Fruit fly (Drosophila melanogaster) whole organism, embryonic: ENCODE measurements around the gene BORCS5.

Source experiments
- ATbp ChIP-seq: fragments of 200-800 bp; sonication (Bioruptor generic); optimal IDR thresholded peaks from 2 replicates; lab custom pipeline; 2017; ENCODE audit warnings: missing biosample characterization, mild to moderate bottlenecking, missing genetic modification characterization, missing genetic modification reagents
- Adf1 ChIP-seq: fragments of 200-800 bp; sonication (Bioruptor generic); IDR thresholded peaks from 2 replicates; pipeline ENCODE4 v1.3.6; 2022; ENCODE audit warnings: missing biosample characterization, missing genetic modification characterization
- BtbVII ChIP-seq: fragments of 200-800 bp; sonication (Bioruptor generic); optimal IDR thresholded peaks from 3 replicates; lab custom pipeline; 2017; ENCODE audit warnings: missing biosample characterization, mild to moderate bottlenecking, missing genetic modification characterization
- Bteb2 ChIP-seq: fragments of 200-800 bp; sonication (Bioruptor generic); optimal IDR thresholded peaks from 2 replicates; lab custom pipeline; 2016; ENCODE audit warnings: missing biosample characterization, missing genetic modification characterization
- CG10565 ChIP-seq: fragments of 200-800 bp; sonication (Bioruptor generic); optimal IDR thresholded peaks from 3 replicates; lab custom pipeline; 2016; ENCODE audit warnings: missing biosample characterization, mild to moderate bottlenecking, missing genetic modification characterization
- CG10654 ChIP-seq: fragments of 200-800 bp; sonication (Bioruptor generic); optimal IDR thresholded peaks from 2 replicates; lab custom pipeline; 2016; ENCODE audit warnings: missing biosample characterization, missing genetic modification characterization
- CG10959 ChIP-seq: fragments of 200-800 bp; sonication (Bioruptor generic); IDR thresholded peaks from 2 replicates; pipeline ENCODE4 v1.3.6; 2022; ENCODE audit warnings: missing biosample characterization, missing genetic modification characterization
- CG11398 ChIP-seq: fragments of 200-800 bp; sonication (Bioruptor generic); optimal IDR thresholded peaks from 2 replicates; lab custom pipeline; 2016; ENCODE audit warnings: missing biosample characterization, missing genetic modification characterization
- CG12744 ChIP-seq: fragments of 200-800 bp; sonication (Bioruptor generic); optimal IDR thresholded peaks from 2 replicates; lab custom pipeline; 2016; ENCODE audit warnings: missing biosample characterization, missing genetic modification characterization
- CG13296 ChIP-seq: fragments of 200-800 bp; sonication (Bioruptor generic); optimal IDR thresholded peaks from 3 replicates; lab custom pipeline; 2018; ENCODE audit warnings: missing biosample characterization, mild to moderate bottlenecking, missing genetic modification characterization
- CG13424 ChIP-seq: fragments of 200-800 bp; sonication (Bioruptor generic); optimal IDR thresholded peaks from 2 replicates; lab custom pipeline; 2019; ENCODE audit warnings: missing biosample characterization, mild to moderate bottlenecking, missing genetic modification characterization, moderate library complexity
- CG13775 ChIP-seq: fragments of 200-800 bp; sonication (Bioruptor generic); optimal IDR thresholded peaks from 3 replicates; lab custom pipeline; 2017; ENCODE audit warnings: missing biosample characterization, mild to moderate bottlenecking, missing genetic modification characterization
- CG1792 ChIP-seq: fragments of 200-800 bp; sonication (Bioruptor generic); optimal IDR thresholded peaks from 2 replicates; lab custom pipeline; 2016; ENCODE audit warnings: missing biosample characterization, missing genetic modification characterization
- CG1832 ChIP-seq: fragments of 200-800 bp; sonication (Bioruptor generic); optimal IDR thresholded peaks from 2 replicates; lab custom pipeline; 2017; ENCODE audit warnings: missing biosample characterization, mild to moderate bottlenecking, missing genetic modification characterization, inconsistent platforms
- CG18619 ChIP-seq: fragments of 200-800 bp; sonication (Bioruptor generic); optimal IDR thresholded peaks from 3 replicates; lab custom pipeline; 2017; ENCODE audit warnings: missing biosample characterization, mild to moderate bottlenecking, missing genetic modification characterization
- CG42726 ChIP-seq: fragments of 200-800 bp; sonication (Bioruptor generic); IDR thresholded peaks from 2 replicates; pipeline ENCODE4 v1.3.6; 2022; ENCODE audit warnings: missing biosample characterization, missing genetic modification characterization; ENCODE audit not compliant: partially characterized antibody
- CG6254 ChIP-seq: fragments of 200-800 bp; sonication (Bioruptor generic); optimal IDR thresholded peaks from 3 replicates; lab custom pipeline; 2017; ENCODE audit warnings: mild to moderate bottlenecking, missing biosample characterization, missing genetic modification reagents, missing genetic modification characterization
- CG6272 ChIP-seq: fragments of 200-800 bp; sonication (Bioruptor generic); IDR thresholded peaks from 2 replicates; pipeline ENCODE4 v1.3.6; 2022; ENCODE audit warnings: missing biosample characterization, missing genetic modification characterization
- CG6689 ChIP-seq: fragments of 200-800 bp; sonication (Bioruptor generic); IDR thresholded peaks from 2 replicates; pipeline ENCODE4 v1.3.6; 2022; ENCODE audit warnings: missing biosample characterization, missing genetic modification characterization
- CG7839 ChIP-seq: fragments of 200-800 bp; sonication (Bioruptor generic); optimal IDR thresholded peaks from 3 replicates; lab custom pipeline; 2018; ENCODE audit warnings: missing biosample characterization, mild to moderate bottlenecking, missing genetic modification characterization, moderate library complexity
- CG8281 ChIP-seq: fragments of 200-800 bp; sonication (Bioruptor generic); optimal IDR thresholded peaks from 2 replicates; lab custom pipeline; 2018; ENCODE audit warnings: missing biosample characterization, mild to moderate bottlenecking, missing genetic modification characterization, moderate library complexity
- CG8765 ChIP-seq: fragments of 200-800 bp; sonication (Bioruptor generic); IDR thresholded peaks from 2 replicates; pipeline ENCODE4 v1.3.6; 2022; ENCODE audit warnings: missing biosample characterization, missing genetic modification characterization
- Gsc ChIP-seq: fragments of 200-800 bp; sonication (Bioruptor generic); IDR thresholded peaks from 2 replicates; pipeline ENCODE4 v1.3.6; 2022; ENCODE audit warnings: missing biosample characterization, missing genetic modification characterization
- Hey ChIP-seq: fragments of 200-800 bp; sonication (Bioruptor generic); optimal IDR thresholded peaks from 3 replicates; lab custom pipeline; 2018; ENCODE audit warnings: missing biosample characterization, mild to moderate bottlenecking, missing genetic modification characterization
- Med ChIP-seq: fragments of 200-800 bp; sonication (Bioruptor generic); peaks from one replicate; lab custom pipeline; 2016; ENCODE audit warnings: missing biosample characterization, missing genetic modification characterization, mild to moderate bottlenecking, inconsistent platforms, moderate library complexity
- Neu2 ChIP-seq: fragments of 200-800 bp; sonication (Bioruptor generic); optimal IDR thresholded peaks from 3 replicates; lab custom pipeline; 2016; ENCODE audit warnings: missing biosample characterization, missing genetic modification characterization, borderline replicate concordance
- PHDP ChIP-seq: fragments of 200-800 bp; sonication (Bioruptor generic); optimal IDR thresholded peaks from 3 replicates; lab custom pipeline; 2018; ENCODE audit warnings: missing biosample characterization, mild to moderate bottlenecking, missing genetic modification characterization, moderate library complexity
- Side ChIP-seq: fragments of 200-800 bp; sonication (Bioruptor generic); optimal IDR thresholded peaks from 2 replicates; lab custom pipeline; 2016; ENCODE audit warnings: missing biosample characterization, missing genetic modification characterization
- abd-A ChIP-seq: fragments of 200-800 bp; sonication (Bioruptor generic); optimal IDR thresholded peaks from 3 replicates; lab custom pipeline; 2019; ENCODE audit warnings: missing biosample characterization, mild to moderate bottlenecking, missing genetic modification characterization, moderate library complexity
- cg ChIP-seq: fragments of 200-800 bp; sonication (Bioruptor generic); optimal IDR thresholded peaks from 3 replicates; lab custom pipeline; 2019; ENCODE audit warnings: missing biosample characterization, mild to moderate bottlenecking, missing genetic modification characterization, moderate library complexity
- danr ChIP-seq: fragments of 200-800 bp; sonication (Bioruptor generic); IDR thresholded peaks from 2 replicates; pipeline ENCODE4 v1.3.6; 2022; ENCODE audit warnings: missing biosample characterization, missing genetic modification characterization
- eyg ChIP-seq: fragments of 200-800 bp; sonication (Bioruptor generic); optimal IDR thresholded peaks from 3 replicates; lab custom pipeline; 2016; ENCODE audit warnings: missing biosample characterization, missing genetic modification characterization
- grau ChIP-seq: fragments of 200-800 bp; optimal IDR thresholded peaks from 3 replicates; lab custom pipeline; 2019; ENCODE audit warnings: missing biosample characterization, mild to moderate bottlenecking, missing genetic modification characterization, moderate library complexity
- her ChIP-seq: fragments of 200-800 bp; sonication (Bioruptor generic); optimal IDR thresholded peaks from 2 replicates; lab custom pipeline; 2016; ENCODE audit warnings: missing biosample characterization, missing genetic modification characterization
- knrl ChIP-seq: fragments of 200-800 bp; sonication (Bioruptor generic); IDR thresholded peaks from 3 replicates; pipeline ENCODE4 v1.3.6; 2022; ENCODE audit warnings: missing biosample characterization, missing genetic modification characterization; ENCODE audit not compliant: partially characterized antibody
- lbe ChIP-seq: fragments of 200-800 bp; sonication (Bioruptor generic); optimal IDR thresholded peaks from 2 replicates; lab custom pipeline; 2016; ENCODE audit warnings: missing biosample characterization, mild to moderate bottlenecking, missing genetic modification characterization
- lola ChIP-seq, 3 experiments: fragments of >200 bp in 2 of 3; fragments of 200-800 bp in 1 of 3; sonication (Bioruptor generic) in 1 of 3; optimal IDR thresholded peaks; 2 replicates each; lab custom pipeline; 2017 to 2019; ENCODE audit warnings: missing biosample characterization in 3 of 3, missing genetic modification characterization in 3 of 3, mild to moderate bottlenecking in 1 of 3, moderate library complexity in 1 of 3
- mirr ChIP-seq: fragments of 200-800 bp; sonication (Bioruptor generic); optimal IDR thresholded peaks from 3 replicates; lab custom pipeline; 2018; ENCODE audit warnings: missing biosample characterization, mild to moderate bottlenecking, missing genetic modification characterization
- nau ChIP-seq: fragments of 200-800 bp; sonication (Bioruptor generic); optimal IDR thresholded peaks from 3 replicates; lab custom pipeline; 2017; ENCODE audit warnings: missing biosample characterization, mild to moderate bottlenecking, missing genetic modification characterization, missing genetic modification reagents
- nom ChIP-seq: fragments of 200-800 bp; sonication (Bioruptor generic); optimal IDR thresholded peaks from 2 replicates; lab custom pipeline; 2017; ENCODE audit warnings: missing biosample characterization, missing genetic modification characterization, mild to moderate bottlenecking, moderate library complexity, missing genetic modification reagents
- pum ChIP-seq: fragments of 200-800 bp; sonication (Bioruptor generic); optimal IDR thresholded peaks from 2 replicates; lab custom pipeline; 2016; ENCODE audit warnings: missing biosample characterization, missing genetic modification characterization
- pzg ChIP-seq: fragments of 200-800 bp; sonication (Bioruptor generic); optimal IDR thresholded peaks from 3 replicates; lab custom pipeline; 2018; ENCODE audit warnings: missing biosample characterization, mild to moderate bottlenecking, missing genetic modification characterization, moderate library complexity
- sisA ChIP-seq: fragments of 200-800 bp; sonication (Bioruptor generic); IDR thresholded peaks from 2 replicates; pipeline ENCODE4 v1.3.6; 2022; ENCODE audit warnings: missing biosample characterization, missing genetic modification characterization
- tna ChIP-seq: fragments of 200-800 bp; sonication (Bioruptor generic); IDR thresholded peaks from 2 replicates; pipeline ENCODE4 v1.3.6; 2022; ENCODE audit warnings: missing biosample characterization, missing genetic modification characterization; ENCODE audit not compliant: partially characterized antibody
- usp ChIP-seq: fragments of >200 bp; optimal IDR thresholded peaks from 2 replicates; lab custom pipeline; 2017; ENCODE audit warnings: missing biosample characterization, missing genetic modification characterization
- vvl ChIP-seq: fragments of 200-800 bp; sonication (Bioruptor generic); IDR thresholded peaks from 2 replicates; pipeline ENCODE4 v1.3.6; 2022; ENCODE audit warnings: missing biosample characterization, missing genetic modification characterization
- wdn ChIP-seq: fragments of 200-800 bp; sonication (Bioruptor generic); IDR thresholded peaks from 2 replicates; pipeline ENCODE4 v1.3.6; 2022; ENCODE audit warnings: missing biosample characterization, missing genetic modification characterization
- wor ChIP-seq: fragments of 200-800 bp; sonication (Bioruptor generic); IDR thresholded peaks from 2 replicates; pipeline ENCODE4 v1.3.6; 2022; ENCODE audit warnings: missing biosample characterization, missing genetic modification characterization
- zfh1 ChIP-seq: fragments of 200-800 bp; sonication (Bioruptor generic); IDR thresholded peaks from 3 replicates; pipeline ENCODE4 v1.3.6; 2022; ENCODE audit warnings: missing biosample characterization, missing genetic modification characterization
- zfh2 ChIP-seq: fragments of 200-800 bp; sonication (Bioruptor generic); optimal IDR thresholded peaks from 2 replicates; lab custom pipeline; 2016; ENCODE audit warnings: missing biosample characterization, missing genetic modification characterization

The BORCS5 gene

dm6 chrX:11854758-11855465 lies 17.7 kb downstream of the BORCS5 start, which contains the start of the genes CG10347 and ATP7 (continued):
- TF ChIP-seq pzg (GFP tag; lab: Kevin White, UChicago) (peak; percentile 72), mirr (GFP tag; lab: Kevin White, UChicago) (no peak), grau (tag; lab: Kevin White, UChicago) (peak; percentile 25), sisA (GFP tag; lab: Robert Waterston, UW) (no peak), lola (GFP tag; optimal IDR thresholded peaks at IDR 0.05; lab: Kevin White, UChicago) (peak in 1 of 3 experiments; percentile 5), Neu2 (GFP tag; lab: Kevin White, UChicago) (no peak), pum (GFP tag; lab: Kevin White, UChicago) (no peak), CG6689 (GFP tag; lab: Robert Waterston, UW) (no peak), cg (GFP tag; lab: Kevin White, UChicago) (no peak), CG13424 (peak; percentile 43), Bteb2 (GFP tag; lab: Kevin White, UChicago) (peak; percentile 13), ATbp (no peak), CG13775 (peak; percentile 26), PHDP (tag; lab: Kevin White, UChicago) (peak; percentile 4), CG8281 (tag; lab: Kevin White, UChicago) (no peak), Med (peak; percentile 86), Gsc (GFP tag; lab: Robert Waterston, UW) (no peak), CG1832 (GFP tag; lab: Kevin White, UChicago) (no peak), her (GFP tag; lab: Kevin White, UChicago) (no peak), CG6254 (GFP tag; lab: Kevin White, UChicago) (no peak), knrl (GFP tag; lab: Robert Waterston, UW) (peak; percentile 93), Adf1 (GFP tag; lab: Robert Waterston, UW) (no peak), CG1792 (GFP tag; lab: Kevin White, UChicago) (peak; percentile 11), zfh1 (GFP tag; lab: Robert Waterston, UW) (no peak), vvl (GFP tag; lab: Robert Waterston, UW) (no peak), usp (GFP tag; lab: Kevin White, UChicago) (no peak), CG10565 (GFP tag; lab: Kevin White, UChicago) (no peak), zfh2 (GFP tag; lab: Kevin White, UChicago) (peak; percentile 20), BtbVII (GFP tag; lab: Kevin White, UChicago) (no peak), lbe (peak; percentile 22), CG11398 (GFP tag; lab: Kevin White, UChicago) (no peak), CG12744 (GFP tag; lab: Kevin White, UChicago) (no peak), Side (GFP tag; lab: Kevin White, UChicago) (no peak), CG8765 (GFP tag; lab: Robert Waterston, UW) (no peak), tna (GFP tag; lab: Robert Waterston, UW) (peak; percentile 82), eyg (GFP tag; lab: Kevin White, UChicago) (no peak), CG13296 (GFP tag; lab: Kevin White, UChicago) (peak; percentile 6), CG6272 (0 out of 2 replicates have a peak, but pooled peaks have one; percentile 23), CG7839 (tag; lab: Kevin White, UChicago) (peak; percentile 26), wdn (no peak), Hey (tag; lab: Kevin White, UChicago) (no peak), nau (GFP tag; lab: Kevin White, UChicago) (peak; percentile 5), CG10959 (no peak), danr (GFP tag; lab: Robert Waterston, UW) (no peak), CG18619 (GFP tag; lab: Kevin White, UChicago) (no peak), CG42726 (GFP tag; lab: Robert Waterston, UW) (peak; percentile 82), abd-A (tag; lab: Kevin White, UChicago) (no peak), CG10654 (no peak), nom (GFP tag; lab: Kevin White, UChicago) (peak; percentile 47), wor (GFP tag; lab: Robert Waterston, UW) (no peak)
